Worm (Caenorhabditis elegans) whole organism, mixed stage, embryonic: ENCODE results near the gene clec-199.

ENCODE experiments used
- bed-3 ChIP-seq: fragments of 200-800 bp; sonication (Bioruptor generic); optimal IDR thresholded peaks from 3 replicates; lab custom pipeline; 2018; ENCODE audit warnings: mild to moderate bottlenecking, missing genetic modification characterization, moderate library complexity, missing compliant biosample characterization
- ceh-39 ChIP-seq: fragments of 150-350 bp; optimal IDR thresholded peaks from 2 replicates; lab custom pipeline; 2014; ENCODE audit warnings: missing biosample characterization, missing genetic modification characterization
- ceh-83 ChIP-seq: fragments of 200-800 bp; sonication (Bioruptor generic); optimal IDR thresholded peaks from 2 replicates; lab custom pipeline; 2018; ENCODE audit warnings: mild to moderate bottlenecking, missing genetic modification characterization, missing compliant biosample characterization
- ces-1 ChIP-seq: fragments of 150-350 bp; optimal IDR thresholded peaks from 2 replicates; lab custom pipeline; 2014; ENCODE audit warnings: missing biosample characterization, missing genetic modification reagents, missing genetic modification characterization
- drap-1 ChIP-seq: fragments of 200-800 bp; sonication (Bioruptor generic); optimal IDR thresholded peaks from 3 replicates; lab custom pipeline; 2018; ENCODE audit warnings: mild to moderate bottlenecking, missing genetic modification characterization, missing compliant biosample characterization
- elt-1 ChIP-seq: sonication (generic microtip); optimal IDR thresholded peaks from 2 replicates; lab custom pipeline; 2017; ENCODE audit warnings: missing genetic modification characterization, mild to moderate bottlenecking, missing compliant biosample characterization, antibody characterized with exemption, moderate library complexity, borderline replicate concordance; ENCODE audit not compliant: insufficient read depth
- ham-2 ChIP-seq: fragments of 200-800 bp; sonication (Bioruptor generic); optimal IDR thresholded peaks from 2 replicates; lab custom pipeline; 2018; ENCODE audit warnings: mild to moderate bottlenecking, missing genetic modification characterization, missing compliant biosample characterization
- hlh-1 ChIP-seq: fragments of 150-350 bp; optimal IDR thresholded peaks from 2 replicates; lab custom pipeline; 2014; ENCODE audit warnings: missing biosample characterization, missing genetic modification reagents, missing genetic modification characterization
- lin-13 ChIP-seq: fragments of 150-350 bp; optimal IDR thresholded peaks from 2 replicates; lab custom pipeline; 2014; ENCODE audit warnings: missing biosample characterization, missing genetic modification characterization
- lin-32 ChIP-seq: fragments of 200-800 bp; sonication (Bioruptor generic); optimal IDR thresholded peaks from 2 replicates; lab custom pipeline; 2018; ENCODE audit warnings: mild to moderate bottlenecking, missing genetic modification characterization, missing compliant biosample characterization
- lsy-2 ChIP-seq: fragments of 150-350 bp; optimal IDR thresholded peaks from 2 replicates; lab custom pipeline; 2014; ENCODE audit warnings: missing biosample characterization, missing genetic modification characterization
- mab-5 ChIP-seq: fragments of 150-350 bp; optimal IDR thresholded peaks from 2 replicates; lab custom pipeline; 2014; ENCODE audit warnings: missing biosample characterization, missing genetic modification characterization
- mep-1 ChIP-seq: fragments of 150-350 bp; optimal IDR thresholded peaks from 2 replicates; lab custom pipeline; 2017; ENCODE audit warnings: missing biosample characterization, missing genetic modification reagents, missing genetic modification characterization, inconsistent platforms
- mls-2 ChIP-seq: sonication (generic microtip); optimal IDR thresholded peaks from 2 replicates; lab custom pipeline; 2016; ENCODE audit warnings: mild to moderate bottlenecking, missing genetic modification characterization, moderate library complexity, missing compliant biosample characterization
- nhr-12 ChIP-seq: fragments of 150-350 bp; optimal IDR thresholded peaks from 2 replicates; lab custom pipeline; 2014; ENCODE audit warnings: missing biosample characterization, missing genetic modification characterization
- nhr-2 ChIP-seq: fragments of 150-350 bp; optimal IDR thresholded peaks from 2 replicates; lab custom pipeline; 2014; ENCODE audit warnings: missing biosample characterization, missing genetic modification characterization
- nhr-28 ChIP-seq: fragments of 150-350 bp; optimal IDR thresholded peaks from 2 replicates; lab custom pipeline; 2014; ENCODE audit warnings: missing biosample characterization, missing genetic modification characterization
- pha-4 ChIP-seq: fragments of 150-350 bp; optimal IDR thresholded peaks from 2 replicates; lab custom pipeline; 2018; ENCODE audit warnings: missing biosample characterization, missing genetic modification reagents, missing genetic modification characterization
- sem-2 ChIP-seq: fragments of 200-800 bp; sonication (Bioruptor generic); optimal IDR thresholded peaks from 2 replicates; lab custom pipeline; 2018; ENCODE audit warnings: mild to moderate bottlenecking, missing genetic modification characterization, missing compliant biosample characterization
- snpc-4 ChIP-seq: fragments of 150-350 bp; optimal IDR thresholded peaks from 2 replicates; lab custom pipeline; 2014; ENCODE audit warnings: missing biosample characterization, missing genetic modification characterization
- unc-120 ChIP-seq: sonication (generic microtip); optimal IDR thresholded peaks from 2 replicates; lab custom pipeline; 2017; ENCODE audit warnings: missing genetic modification characterization, missing compliant biosample characterization; ENCODE audit not compliant: poor library complexity, severe bottlenecking
- unc-62 ChIP-seq: fragments of 150-350 bp; optimal IDR thresholded peaks from 2 replicates; lab custom pipeline; 2014; ENCODE audit warnings: missing biosample characterization, missing genetic modification reagents, missing genetic modification characterization
- zip-8 ChIP-seq: fragments of 150-350 bp; optimal IDR thresholded peaks from 2 replicates; lab custom pipeline; 2014; ENCODE audit warnings: missing biosample characterization, missing genetic modification characterization
- ztf-11 ChIP-seq: fragments of 150-350 bp; optimal IDR thresholded peaks from 2 replicates; lab custom pipeline; 2014; ENCODE audit warnings: missing biosample characterization, missing genetic modification characterization

The clec-199 gene

DNA sequence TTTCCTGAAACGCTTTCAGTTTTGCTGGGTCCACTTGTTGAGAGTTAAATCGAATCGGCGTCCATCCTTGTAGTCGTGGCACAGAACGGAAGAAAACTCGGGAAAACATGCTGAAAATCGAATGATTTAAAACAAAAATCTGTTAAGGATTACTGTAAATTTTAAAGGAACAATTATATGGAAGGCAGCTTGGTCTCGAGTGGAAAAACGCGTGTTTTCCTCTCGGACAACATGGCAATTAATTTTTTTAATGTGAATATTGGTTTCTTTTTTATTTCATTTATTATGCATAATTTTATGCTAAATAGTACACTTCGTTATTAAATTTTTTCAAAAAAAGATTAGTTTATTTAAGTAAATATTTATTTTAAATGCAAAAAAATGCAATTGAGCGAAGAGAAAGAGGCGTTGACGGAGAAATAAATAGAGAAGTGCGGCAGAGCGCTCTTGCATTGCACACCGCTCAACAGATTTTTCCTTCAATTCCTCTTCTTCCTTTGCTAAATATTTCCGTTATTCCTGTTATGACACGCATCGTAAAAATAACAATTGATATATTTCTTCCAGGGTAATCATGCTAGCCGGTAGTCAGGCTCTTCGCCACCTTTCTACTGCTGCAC lies 28.5 kb downstream of the clec-199 start, which contains the start of the genes C30H6.9 and dlat-2:
TSS of gene C30H6.9 (minus strand) at position 110 of the 620 bp plus-strand sequence.
TSS of gene dlat-2 (plus strand) at position 566 of the 620 bp plus-strand sequence.
- TF ChIP-seq mep-1 (tag; lab: Kevin White, UChicago) (peak; percentile 22), ces-1 (peak; percentile 41), lsy-2 (tag; lab: Kevin White, UChicago) (peak; percentile 31), pha-4 (peak; percentile 38), nhr-2 (tag; lab: Kevin White, UChicago) (no peak)

DNA sequence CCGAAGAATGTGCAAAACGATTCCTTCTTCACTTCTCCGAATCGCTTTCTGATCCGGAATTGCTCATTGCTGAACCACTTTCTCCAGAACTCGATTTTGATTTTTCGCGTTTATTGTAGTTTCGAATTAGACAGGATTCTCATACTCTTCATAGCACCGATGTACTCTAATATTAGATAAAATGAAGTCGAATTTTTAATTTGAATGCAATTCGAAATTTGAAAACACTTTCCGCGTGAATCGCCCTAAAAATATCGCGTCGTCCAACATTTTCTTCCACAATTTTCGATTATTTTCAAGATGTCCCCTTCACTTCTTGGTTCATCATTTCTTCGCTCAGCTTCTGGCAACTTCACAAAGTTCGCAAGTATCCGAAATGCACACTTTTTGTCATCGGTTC lies 30.3 kb downstream of the clec-199 start, which contains the start of gene C30H6.8:
TSS of gene C30H6.8 (plus strand) at position 301 of the 400 bp plus-strand sequence.
- no peak for TF ChIP-seq bed-3
- no peak for TF ChIP-seq ceh-39 (tag; lab: Kevin White, UChicago)
- TF ChIP-seq mls-2 (tag; lab: Kevin White, UChicago) = no peak
- no peak for TF ChIP-seq lin-32 (GFP tag; lab: Kevin White, UChicago)
- TF ChIP-seq, all 35 proteins: peak for 0

DNA sequence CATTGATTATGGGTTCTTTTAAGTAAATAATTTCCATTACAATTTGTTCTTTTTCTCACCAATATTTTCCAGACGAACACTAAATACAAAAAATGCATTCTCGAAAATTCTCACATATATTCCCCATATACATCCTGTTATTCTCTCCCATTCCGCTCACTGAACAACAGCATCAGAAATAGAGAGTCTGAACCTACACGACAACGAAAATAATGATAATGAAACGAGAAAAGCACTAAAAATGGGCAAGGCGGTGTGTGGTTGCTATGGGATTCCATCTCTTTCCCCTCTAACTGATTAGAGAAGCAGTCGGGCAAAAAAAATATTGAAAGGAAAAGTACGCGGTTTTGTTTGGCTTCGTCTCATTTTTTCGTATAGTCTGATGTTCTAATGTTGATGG lies 31.4 kb downstream of the clec-199 start, which contains the start of gene C30H6.12:
TSS of gene C30H6.12 (plus strand) at position 301 of the 400 bp plus-strand sequence.
- TF ChIP-seq nhr-28 (tag; lab: Kevin White, UChicago) = no peak
- no peak for TF ChIP-seq ces-1
- TF ChIP-seq ceh-39 (tag; lab: Kevin White, UChicago) = no peak
- TF ChIP-seq unc-62 = no peak
- TF ChIP-seq sem-2 (GFP tag; lab: Kevin White, UChicago) = no peak
- TF ChIP-seq nhr-12 (tag; lab: Kevin White, UChicago) = no peak
- TF ChIP-seq snpc-4 (tag; lab: Kevin White, UChicago) = no peak

DNA sequence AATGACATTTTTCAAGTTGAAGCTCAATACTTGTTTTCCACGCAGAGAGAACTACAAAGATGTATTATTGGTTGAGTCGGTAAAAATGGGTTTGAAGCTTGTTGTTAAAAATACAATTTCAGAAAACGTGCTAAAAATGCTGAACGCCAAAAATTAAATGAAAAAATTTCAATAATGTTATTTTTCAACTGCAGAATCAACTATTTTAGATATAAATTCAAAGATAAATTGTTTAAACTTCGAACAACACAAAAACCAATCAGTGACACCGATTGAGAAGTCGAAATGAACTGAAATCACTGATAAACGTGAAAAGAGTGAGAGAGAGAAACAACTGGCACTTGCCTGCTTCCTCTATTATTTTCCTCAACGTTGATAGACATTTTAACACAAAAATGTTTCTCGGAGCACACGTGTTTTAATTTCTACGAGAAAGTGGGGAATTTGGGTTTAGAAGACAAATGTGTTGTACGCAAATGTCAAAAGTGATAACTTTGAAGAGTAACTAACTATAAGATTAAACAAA lies 35.8 kb downstream of the clec-199 start, which contains the start of gene T02D1.8:
TSS of gene T02D1.8 (minus strand) at position 51 of the 526 bp plus-strand sequence.
- TF ChIP-seq ces-1 (no peak), hlh-1 (tag; lab: Kevin White, UChicago) (peak; percentile 25)
- TF ChIP-seq, all 35 proteins: peak for 1

DNA sequence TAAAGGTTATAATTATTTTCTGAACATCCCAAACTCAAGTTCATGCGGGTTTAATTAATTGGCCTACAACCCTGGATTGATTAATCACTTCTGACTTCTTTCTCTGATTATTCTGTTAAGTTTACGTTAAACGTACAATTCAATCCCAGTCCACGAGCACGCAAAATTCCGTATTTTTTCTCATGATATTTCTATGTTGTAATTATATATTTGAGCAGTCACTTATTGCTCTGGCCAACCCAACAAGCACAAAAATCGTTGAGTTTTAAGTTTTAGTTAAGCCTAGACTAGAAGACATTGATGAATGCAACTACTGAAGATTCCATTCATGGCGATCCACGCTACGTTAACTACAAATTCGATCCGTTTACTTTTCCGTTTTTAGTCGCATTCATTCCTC lies 44.2 kb downstream of the clec-199 start, which contains the start of gene sru-15:
TSS of gene sru-15 (plus strand) at position 301 of the 400 bp plus-strand sequence.
- TF ChIP-seq unc-120 = no peak

DNA sequence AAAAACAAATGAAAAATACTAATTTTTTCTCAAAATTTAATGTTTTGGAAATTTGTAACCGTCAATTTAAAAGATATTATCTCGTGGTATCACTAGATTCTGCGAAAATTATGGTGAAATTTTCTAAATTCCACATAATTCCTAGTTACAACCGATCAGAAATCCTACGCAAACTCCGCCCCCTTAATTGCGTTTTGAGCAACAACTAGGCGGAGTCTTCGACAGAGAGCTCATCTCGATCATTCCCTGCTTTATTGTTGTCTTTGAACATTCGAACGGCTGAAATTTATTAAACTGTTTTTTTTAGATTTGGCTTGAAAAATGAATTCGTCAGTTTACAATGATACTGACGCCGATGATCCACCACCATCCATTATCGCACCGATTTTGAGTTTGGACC lies 47.8 kb downstream of the clec-199 start, which contains the start of gene T02D1.4:
TSS of gene T02D1.4 (plus strand) at position 301 of the 400 bp plus-strand sequence.
- no peak for TF ChIP-seq nhr-2 (tag; lab: Kevin White, UChicago)
- no peak for TF ChIP-seq snpc-4 (tag; lab: Kevin White, UChicago)
- no peak for TF ChIP-seq lin-13 (tag; lab: Kevin White, UChicago)
- no peak for TF ChIP-seq elt-1 (tag; lab: Kevin White, UChicago)
- no peak for TF ChIP-seq ceh-39 (tag; lab: Kevin White, UChicago)
- TF ChIP-seq mab-5 (tag; lab: Kevin White, UChicago) = no peak
- TF ChIP-seq mls-2 (tag; lab: Kevin White, UChicago) = no peak
- TF ChIP-seq nhr-28 (tag; lab: Kevin White, UChicago) = no peak
- no peak for TF ChIP-seq ham-2 (GFP tag; lab: Kevin White, UChicago)
- no peak for TF ChIP-seq lsy-2 (tag; lab: Kevin White, UChicago)
- no peak for TF ChIP-seq nhr-12 (tag; lab: Kevin White, UChicago)
- no peak for TF ChIP-seq ceh-83 (GFP tag; lab: Kevin White, UChicago)

DNA sequence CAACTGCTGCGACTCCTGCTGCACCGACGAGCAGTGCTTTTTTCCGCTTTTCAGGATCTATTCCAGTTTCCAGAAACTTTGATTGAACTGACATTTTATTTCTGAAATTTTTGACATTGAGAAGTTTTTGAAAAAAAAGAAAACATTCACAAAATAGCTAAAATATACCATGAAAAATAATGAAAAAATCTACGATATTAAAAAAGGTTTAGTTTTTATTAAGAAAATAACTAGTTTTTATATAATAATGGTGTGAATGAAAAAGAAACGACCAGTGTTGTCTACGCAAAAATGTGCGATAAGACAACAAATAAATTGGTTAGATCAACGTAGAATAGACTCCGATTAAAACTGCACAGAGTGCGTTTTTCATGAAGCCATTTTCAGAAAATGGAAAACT lies 53.8 kb downstream of the clec-199 start, which contains the start of gene pmp-4:
TSS of gene pmp-4 (minus strand) at position 101 of the 400 bp plus-strand sequence.
- TF ChIP-seq snpc-4 (tag; lab: Kevin White, UChicago) (no peak), zip-8 (tag; lab: Kevin White, UChicago) (no peak), nhr-28 (tag; lab: Kevin White, UChicago) (no peak), mab-5 (tag; lab: Kevin White, UChicago) (no peak)

DNA sequence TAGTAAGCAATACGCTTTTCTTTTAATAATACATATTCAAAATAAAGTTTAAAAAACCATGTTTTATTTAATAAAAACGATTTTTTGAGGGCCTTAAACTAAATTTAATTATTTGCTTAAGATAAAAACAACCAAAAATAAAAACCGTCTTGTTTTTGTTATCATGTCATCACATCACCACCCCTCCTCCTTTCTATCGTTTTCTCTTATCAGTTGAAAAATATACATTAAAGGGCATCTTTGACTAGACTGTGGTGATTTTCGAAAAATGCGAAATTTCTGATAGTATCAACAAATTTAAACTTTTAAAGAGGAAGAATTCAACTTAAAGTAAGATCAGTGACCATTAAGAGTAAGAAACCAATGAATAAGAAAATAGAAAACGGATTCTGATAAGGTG lies 54.4 kb downstream of the clec-199 start:
- TF ChIP-seq lsy-2 (tag; lab: Kevin White, UChicago) (no peak), pha-4 (no peak), drap-1 (GFP tag; lab: Kevin White, UChicago) (no peak), ztf-11 (tag; lab: Kevin White, UChicago) (no peak)
